Fruit fly (Drosophila melanogaster) whole organism, embryonic: Measurements from ENCODE around the gene CG5498.

Experiments used
- Awh ChIP-seq: fragments of 200-800 bp; sonication (Bioruptor generic); IDR thresholded peaks from 2 replicates; pipeline ENCODE4, ENCODE4 v1.3.6; 2022; ENCODE audit warnings: missing biosample characterization, missing genetic modification characterization
- BEAF-32 ChIP-seq: fragments of 200-800 bp; sonication (Bioruptor generic); optimal IDR thresholded peaks from 3 replicates; lab custom pipeline; 2017; ENCODE audit warnings: missing biosample characterization, missing genetic modification characterization, mild to moderate bottlenecking, moderate library complexity, missing genetic modification reagents
- Bdp1 ChIP-seq: fragments of 200-800 bp; sonication (Bioruptor generic); optimal IDR thresholded peaks from 3 replicates; lab custom pipeline; 2016; ENCODE audit warnings: missing biosample characterization, missing genetic modification characterization
- CG10366 ChIP-seq: fragments of 200-800 bp; sonication (Bioruptor generic); IDR thresholded peaks from 2 replicates; pipeline ENCODE4 v1.3.6; 2022; ENCODE audit warnings: missing biosample characterization, missing genetic modification characterization
- CG15269 ChIP-seq: fragments of 200-800 bp; sonication (Bioruptor generic); optimal IDR thresholded peaks from 2 replicates; lab custom pipeline; 2018; ENCODE audit warnings: missing biosample characterization, mild to moderate bottlenecking, missing genetic modification characterization, moderate library complexity
- CG17328 ChIP-seq: fragments of 200-800 bp; sonication (Bioruptor generic); IDR thresholded peaks from 2 replicates; pipeline ENCODE4 v1.3.6; 2022; ENCODE audit warnings: missing biosample characterization, missing genetic modification characterization
- CG17568 ChIP-seq: fragments of 200-800 bp; sonication (Bioruptor generic); optimal IDR thresholded peaks from 2 replicates; lab custom pipeline; 2018; ENCODE audit warnings: missing biosample characterization, mild to moderate bottlenecking, missing genetic modification characterization, moderate library complexity
- CG2875 ChIP-seq: fragments of 200-800 bp; sonication (Bioruptor generic); optimal IDR thresholded peaks from 2 replicates; lab custom pipeline; 2017; ENCODE audit warnings: missing biosample characterization, mild to moderate bottlenecking, missing genetic modification characterization, missing genetic modification reagents
- CG30403 ChIP-seq: fragments of 200-800 bp; sonication (Bioruptor generic); optimal IDR thresholded peaks from 3 replicates; lab custom pipeline; 2016; ENCODE audit warnings: missing biosample characterization, missing genetic modification characterization
- CG3838 ChIP-seq: fragments of 200-800 bp; sonication (Bioruptor generic); optimal IDR thresholded peaks from 3 replicates; lab custom pipeline; 2016; ENCODE audit warnings: missing biosample characterization, missing genetic modification characterization
- CG7556 ChIP-seq: fragments of 200-800 bp; sonication (Bioruptor generic); optimal IDR thresholded peaks from 2 replicates; lab custom pipeline; 2017; ENCODE audit warnings: missing biosample characterization, mild to moderate bottlenecking, missing genetic modification characterization
- CG7786 ChIP-seq: fragments of 200-800 bp; sonication (Bioruptor generic); optimal IDR thresholded peaks from 2 replicates; lab custom pipeline; 2016; ENCODE audit warnings: missing biosample characterization, missing genetic modification characterization
- CG7987 ChIP-seq: fragments of 200-800 bp; sonication (Bioruptor generic); optimal IDR thresholded peaks from 2 replicates; lab custom pipeline; 2018; ENCODE audit warnings: missing biosample characterization, mild to moderate bottlenecking, missing genetic modification characterization, moderate library complexity
- CG8924 ChIP-seq: fragments of 200-800 bp; optimal IDR thresholded peaks from 3 replicates; lab custom pipeline; 2019; ENCODE audit warnings: missing biosample characterization, mild to moderate bottlenecking, missing genetic modification characterization, moderate library complexity
- CG9215 ChIP-seq: fragments of 200-800 bp; sonication (Bioruptor generic); IDR thresholded peaks from 2 replicates; pipeline ENCODE4 v1.3.6; 2022; ENCODE audit warnings: missing biosample characterization, missing genetic modification characterization
- CG9609 ChIP-seq: fragments of 200-800 bp; sonication (Bioruptor generic); optimal IDR thresholded peaks from 3 replicates; lab custom pipeline; 2016; ENCODE audit warnings: missing biosample characterization, missing genetic modification characterization
- Eip74EF ChIP-seq, 2 experiments: fragments of 200-800 bp in 1 of 2; fragments of >200 bp in 1 of 2; sonication (Bioruptor generic) in 1 of 2; optimal IDR thresholded peaks; 2 replicates each; lab custom pipeline; 2017 to 2019; ENCODE audit warnings: missing biosample characterization in 2 of 2, missing genetic modification characterization in 2 of 2, mild to moderate bottlenecking in 1 of 2, moderate library complexity in 1 of 2
- Gug ChIP-seq: fragments of 200-800 bp; sonication (Bioruptor generic); IDR thresholded peaks from 4 replicates; pipeline ENCODE4 v1.3.6; 2022; ENCODE audit warnings: missing biosample characterization, missing genetic modification characterization
- HLH54F ChIP-seq: fragments of 200-800 bp; sonication (Bioruptor generic); optimal IDR thresholded peaks from 3 replicates; lab custom pipeline; 2016; ENCODE audit warnings: missing biosample characterization, missing genetic modification characterization
- Hsf ChIP-seq: fragments of 200-800 bp; sonication (Bioruptor generic); optimal IDR thresholded peaks from 3 replicates; lab custom pipeline; 2016; ENCODE audit warnings: missing biosample characterization, missing genetic modification characterization
- Lim3 ChIP-seq: fragments of 200-800 bp; sonication (Bioruptor generic); IDR thresholded peaks from 2 replicates; pipeline ENCODE4 v1.3.6; 2022; ENCODE audit warnings: missing biosample characterization, missing genetic modification characterization
- Rfx ChIP-seq: fragments of 200-800 bp; sonication (Bioruptor generic); IDR thresholded peaks from 2 replicates; pipeline ENCODE4 v1.3.6; 2022; ENCODE audit warnings: missing biosample characterization, missing genetic modification characterization
- Sry-β ChIP-seq: fragments of 200-800 bp; sonication (Bioruptor generic); optimal IDR thresholded peaks from 2 replicates; lab custom pipeline; 2018; ENCODE audit warnings: missing biosample characterization, mild to moderate bottlenecking, missing genetic modification characterization, moderate library complexity
- YL-1 ChIP-seq: fragments of 200-800 bp; sonication (Bioruptor generic); optimal IDR thresholded peaks from 3 replicates; lab custom pipeline; 2017; ENCODE audit warnings: missing biosample characterization, mild to moderate bottlenecking, missing genetic modification characterization
- ara ChIP-seq: fragments of 200-800 bp; sonication (Bioruptor generic); IDR thresholded peaks from 2 replicates; pipeline ENCODE4 v1.3.6; 2022; ENCODE audit warnings: missing biosample characterization, missing genetic modification characterization
- chinmo ChIP-seq: fragments of 200-800 bp; sonication (Bioruptor generic); IDR thresholded peaks from 4 replicates; pipeline ENCODE4 v1.3.6; 2022; ENCODE audit warnings: missing biosample characterization, missing genetic modification characterization; ENCODE audit not compliant: partially characterized antibody
- crc ChIP-seq: fragments of 200-800 bp; sonication (Bioruptor generic); optimal IDR thresholded peaks from 2 replicates; lab custom pipeline; 2016; ENCODE audit warnings: missing biosample characterization, missing genetic modification characterization
- cwo ChIP-seq: fragments of 200-800 bp; sonication (Bioruptor generic); optimal IDR thresholded peaks from 3 replicates; lab custom pipeline; 2017; ENCODE audit warnings: missing biosample characterization, missing genetic modification characterization, mild to moderate bottlenecking, moderate library complexity, missing genetic modification reagents
- dimm ChIP-seq: fragments of 200-800 bp; sonication (Bioruptor generic); IDR thresholded peaks from 2 replicates; pipeline ENCODE4 v1.3.6; 2022; ENCODE audit warnings: missing biosample characterization, missing genetic modification characterization
- dm ChIP-seq: fragments of 200-800 bp; sonication (Bioruptor generic); optimal IDR thresholded peaks from 3 replicates; lab custom pipeline; 2016; ENCODE audit warnings: missing biosample characterization, missing genetic modification characterization
- fd64A ChIP-seq: fragments of 200-800 bp; sonication (Bioruptor generic); optimal IDR thresholded peaks from 3 replicates; lab custom pipeline; 2018; ENCODE audit warnings: missing biosample characterization, mild to moderate bottlenecking, missing genetic modification characterization
- gfzf ChIP-seq: fragments of 200-800 bp; sonication (Bioruptor generic); optimal IDR thresholded peaks from 2 replicates; lab custom pipeline; 2016; ENCODE audit warnings: missing biosample characterization, mild to moderate bottlenecking, missing genetic modification characterization, moderate library complexity
- ind ChIP-seq: fragments of 200-800 bp; sonication (Bioruptor generic); optimal IDR thresholded peaks from 3 replicates; lab custom pipeline; 2016; ENCODE audit warnings: missing biosample characterization, missing genetic modification characterization
- jumu ChIP-seq: fragments of 200-800 bp; sonication (Bioruptor generic); optimal IDR thresholded peaks from 3 replicates; lab custom pipeline; 2016; ENCODE audit warnings: missing biosample characterization, missing genetic modification characterization
- ken ChIP-seq: fragments of 200-800 bp; sonication (Bioruptor generic); IDR thresholded peaks from 3 replicates; pipeline ENCODE4 v1.3.6; 2022; ENCODE audit warnings: missing biosample characterization, missing genetic modification characterization
- luna ChIP-seq: fragments of 200-800 bp; sonication (Bioruptor generic); optimal IDR thresholded peaks from 2 replicates; lab custom pipeline; 2016; ENCODE audit warnings: missing biosample characterization, missing genetic modification characterization
- mam ChIP-seq: fragments of 200-800 bp; sonication (Bioruptor generic); optimal IDR thresholded peaks from 3 replicates; lab custom pipeline; 2016; ENCODE audit warnings: missing biosample characterization, missing genetic modification characterization
- onecut ChIP-seq: fragments of 200-800 bp; sonication (Bioruptor generic); IDR thresholded peaks from 2 replicates; pipeline ENCODE4 v1.3.6; 2022; ENCODE audit warnings: missing biosample characterization, missing genetic modification characterization
- org-1 ChIP-seq: fragments of 200-800 bp; sonication (Bioruptor generic); optimal IDR thresholded peaks from 2 replicates; lab custom pipeline; 2017; ENCODE audit warnings: missing biosample characterization, missing genetic modification characterization
- p53 ChIP-seq: fragments of 200-800 bp; sonication (Bioruptor generic); optimal IDR thresholded peaks from 2 replicates; lab custom pipeline; 2016; ENCODE audit warnings: missing biosample characterization, missing genetic modification characterization
- pzg ChIP-seq: fragments of 200-800 bp; sonication (Bioruptor generic); optimal IDR thresholded peaks from 3 replicates; lab custom pipeline; 2018; ENCODE audit warnings: missing biosample characterization, mild to moderate bottlenecking, missing genetic modification characterization, moderate library complexity
- repo ChIP-seq: fragments of 200-800 bp; sonication (Bioruptor generic); optimal IDR thresholded peaks from 2 replicates; lab custom pipeline; 2016; ENCODE audit warnings: missing biosample characterization, missing genetic modification characterization
- shn ChIP-seq: fragments of 200-800 bp; sonication (Bioruptor generic); optimal IDR thresholded peaks from 3 replicates; lab custom pipeline; 2016; ENCODE audit warnings: missing biosample characterization, missing genetic modification characterization
- slp2 ChIP-seq: fragments of 200-800 bp; sonication (Bioruptor generic); optimal IDR thresholded peaks from 2 replicates; lab custom pipeline; 2016; ENCODE audit warnings: missing biosample characterization, missing genetic modification characterization
- ssp ChIP-seq: fragments of 200-800 bp; sonication (Bioruptor generic); IDR thresholded peaks from 2 replicates; pipeline ENCODE4 v1.3.6; 2022; ENCODE audit warnings: missing biosample characterization, missing genetic modification characterization
- tap ChIP-seq: fragments of 200-800 bp; optimal IDR thresholded peaks from 3 replicates; lab custom pipeline; 2019; ENCODE audit warnings: missing biosample characterization, mild to moderate bottlenecking, missing genetic modification characterization, moderate library complexity
- trh ChIP-seq: fragments of 200-800 bp; sonication (Bioruptor generic); optimal IDR thresholded peaks from 2 replicates; lab custom pipeline; 2016; ENCODE audit warnings: missing biosample characterization, missing genetic modification characterization
- unc-4 ChIP-seq: fragments of 200-800 bp; sonication (Bioruptor generic); IDR thresholded peaks from 2 replicates; pipeline ENCODE4 v1.3.6; 2022; ENCODE audit warnings: missing biosample characterization, missing genetic modification characterization; ENCODE audit not compliant: partially characterized antibody
- vvl ChIP-seq: fragments of 200-800 bp; sonication (Bioruptor generic); IDR thresholded peaks from 2 replicates; pipeline ENCODE4 v1.3.6; 2022; ENCODE audit warnings: missing biosample characterization, missing genetic modification characterization

Gene CG5498

DNA sequence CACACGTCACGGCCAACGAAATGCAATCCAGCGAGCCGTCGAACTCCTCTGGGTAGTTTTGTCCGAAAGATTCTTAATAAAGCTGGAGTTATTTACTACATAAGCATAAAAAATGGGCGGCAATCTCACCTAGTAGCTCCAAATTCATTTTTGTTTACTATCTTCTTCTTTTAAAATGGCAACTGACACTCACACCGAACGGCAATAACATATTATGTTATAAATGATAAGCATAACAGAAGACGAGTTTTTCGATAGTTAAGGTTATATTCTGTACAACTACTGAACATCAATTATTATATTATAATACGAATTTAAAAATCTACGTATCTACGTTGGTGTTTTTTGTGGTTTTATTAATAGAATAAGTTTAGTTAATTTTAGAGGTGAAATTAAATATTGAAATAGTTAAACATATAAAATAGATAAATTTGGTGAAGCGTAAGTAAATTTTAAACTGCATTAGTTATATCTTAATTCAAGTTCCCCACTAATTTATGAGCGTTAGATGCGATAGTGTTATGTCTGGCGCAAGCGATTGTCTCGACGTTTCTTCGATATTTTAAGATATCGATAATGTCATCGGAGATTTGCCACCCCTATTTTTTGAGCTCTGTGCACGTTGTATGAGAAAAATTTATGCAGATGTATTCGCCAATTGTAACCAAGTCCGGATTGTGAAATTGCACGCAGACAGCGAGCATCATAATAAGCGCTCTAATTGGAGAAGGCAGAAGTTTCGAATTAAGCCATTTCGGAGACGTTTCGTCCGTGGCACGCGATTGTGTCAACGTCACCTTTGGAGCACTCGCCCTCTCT lies 35.9 kb downstream of the CG5498 start, which contains the start of the genes Rbbp5 and eRF1 (continued):
- TF ChIP-seq fd64A: no peak
- no peak for TF ChIP-seq gfzf (GFP tag; lab: Kevin White, UChicago)
- TF ChIP-seq CG9215 (GFP tag; lab: Robert Waterston, UW): peak; percentile 79
- TF ChIP-seq ssp (GFP tag; lab: Robert Waterston, UW): no peak; the same call in 1 of the 2 replicates
- TF ChIP-seq luna: peak; percentile 5
- TF ChIP-seq dm (GFP tag; lab: Kevin White, UChicago): peak; percentile 77
- TF ChIP-seq YL-1 (GFP tag; lab: Kevin White, UChicago): peak; percentile 47
- peak; percentile 95 for TF ChIP-seq BEAF-32 (GFP tag; lab: Kevin White, UChicago)
- TF ChIP-seq Gug (GFP tag; lab: Robert Waterston, UW): peak; percentile 85; the same call in 3 of the 4 replicates
- TF ChIP-seq Bdp1 (GFP tag; lab: Kevin White, UChicago): peak; percentile 49
- peak; percentile 33 for TF ChIP-seq crc (GFP tag; lab: Kevin White, UChicago)
- TF ChIP-seq Lim3 (GFP tag; lab: Robert Waterston, UW): no peak
- TF ChIP-seq Rfx (GFP tag; lab: Robert Waterston, UW): no peak; the same call in 1 of the 2 replicates
- TF ChIP-seq ara (GFP tag; lab: Robert Waterston, UW): peak; percentile 69
- TF ChIP-seq CG17568: no peak
- TF ChIP-seq CG7556: peak; percentile 75
- peak; percentile 85 for TF ChIP-seq CG8924 (tag; lab: Kevin White, UChicago)
- TF ChIP-seq tap (tag; lab: Kevin White, UChicago): no peak
- peak; percentile 64 for TF ChIP-seq pzg
- TF ChIP-seq CG2875: no peak
- TF ChIP-seq slp2: peak; percentile 27
- TF ChIP-seq org-1 (GFP tag; lab: Kevin White, UChicago): no peak
- no peak; the same call in 2 of the 3 replicates for TF ChIP-seq ken (GFP tag; lab: Robert Waterston, UW)
- peak; percentile 75 for TF ChIP-seq HLH54F (GFP tag; lab: Kevin White, UChicago)
- peak; percentile 55 for TF ChIP-seq CG9609
- TF ChIP-seq dimm (GFP tag; lab: Robert Waterston, UW): no peak
- no peak for TF ChIP-seq CG7987 (GFP tag; lab: Kevin White, UChicago)
- peak in 1 of 2 experiments; percentile 3 for TF ChIP-seq Eip74EF (GFP tag; optimal IDR thresholded peaks at IDR 0.05; lab: Kevin White, UChicago)
- TF ChIP-seq CG30403 (GFP tag; lab: Kevin White, UChicago): peak; percentile 90
- TF ChIP-seq onecut: no peak
- peak; percentile 82 for TF ChIP-seq ind (GFP tag; lab: Kevin White, UChicago)
- peak; percentile 81 for TF ChIP-seq CG15269 (tag; lab: Kevin White, UChicago)
- TF ChIP-seq Sry-β (GFP tag; lab: Kevin White, UChicago): no peak
- TF ChIP-seq jumu (GFP tag; lab: Kevin White, UChicago): peak; percentile 33
- peak; percentile 56 for TF ChIP-seq CG7786
- TF ChIP-seq Awh: peak; percentile 75
- peak; percentile 36 for TF ChIP-seq trh (GFP tag; lab: Kevin White, UChicago)
- TF ChIP-seq Hsf (GFP tag; lab: Kevin White, UChicago): peak; percentile 68
- peak; percentile 42 for TF ChIP-seq shn (GFP tag; lab: Kevin White, UChicago)
- peak; percentile 29 for TF ChIP-seq CG3838 (GFP tag; lab: Kevin White, UChicago)
- no peak for TF ChIP-seq repo
- no peak; the same call in 1 of the 2 replicates for TF ChIP-seq CG10366 (GFP tag; lab: Robert Waterston, UW)
- TF ChIP-seq vvl: peak; percentile 16; the same call in 1 of the 2 replicates
- TF ChIP-seq CG17328 (GFP tag; lab: Robert Waterston, UW): peak; percentile 75
- TF ChIP-seq chinmo: no peak
- peak; percentile 81 for TF ChIP-seq mam (GFP tag; lab: Kevin White, UChicago)
- peak; percentile 33 for TF ChIP-seq cwo
- peak; percentile 83 for TF ChIP-seq unc-4 (GFP tag; lab: Robert Waterston, UW)
- no peak for TF ChIP-seq p53
